Worm (Caenorhabditis elegans): Measurements from ENCODE around the gene exos-7.

ce11 chrV:20828820-20829219, 9.8 kb upstream of the exos-7 start, which contains the start of gene sbt-1:
- TF ChIP-seq hmbx-1 (tag; optimal IDR thresholded peaks at IDR 0.05), result no peak
- no peak for TF ChIP-seq ceh-13 (GFP tag; optimal IDR thresholded peaks at IDR 0.05)
- no peak for TF ChIP-seq hmg-4 (GFP tag; optimal IDR thresholded peaks at IDR 0.05)
- no peak for TF ChIP-seq scrt-1 (GFP tag; IDR thresholded peaks at IDR 0.05)
- TF ChIP-seq flt-1 (GFP tag; IDR thresholded peaks at IDR 0.05), result no peak
- no peak for TF ChIP-seq ceh-36 (tag; optimal IDR thresholded peaks at IDR 0.05)
- no peak for TF ChIP-seq F13C5.2 (tag; optimal IDR thresholded peaks at IDR 0.05)
- no peak for TF ChIP-seq ets-7 (tag; optimal IDR thresholded peaks at IDR 0.05)
- TF ChIP-seq ama-1 (optimal IDR thresholded peaks at IDR 0.05), result no peak
- TF ChIP-seq tbx-11 (GFP tag; IDR thresholded peaks at IDR 0.05), result no peak
- TF ChIP-seq pes-1 (GFP tag; IDR thresholded peaks at IDR 0.05), result no peak
- no peak for TF ChIP-seq hnd-1 (tag; optimal IDR thresholded peaks at IDR 0.05)
- no peak for TF ChIP-seq B0310.2 (tag; optimal IDR thresholded peaks at IDR 0.05)
- TF ChIP-seq tbx-37 (GFP tag; conservative IDR thresholded peaks at IDR 0.05), result no peak

Data from whole organism, early embryonic.